Fruit fly (Drosophila melanogaster) whole organism, prepupa: Measurements from ENCODE around the gene CG34026.
A peak's percentile ranks its signal among the peaks of the same experiment; 100 is the strongest.

Experiments
- Blimp-1 ChIP-seq: fragments of 200-800 bp; sonication (Bioruptor generic); optimal IDR thresholded peaks from 3 replicates; lab custom pipeline; 2017; ENCODE audit warnings: missing biosample characterization, missing genetic modification characterization, mild to moderate bottlenecking, moderate library complexity, missing genetic modification reagents
- CG10631 ChIP-seq: fragments of 200-800 bp; sonication (Bioruptor generic); optimal IDR thresholded peaks from 2 replicates; lab custom pipeline; 2016; ENCODE audit warnings: missing biosample characterization, missing genetic modification characterization
- CG11294 ChIP-seq: fragments of 200-800 bp; sonication (Bioruptor generic); IDR thresholded peaks from 2 replicates; pipeline ENCODE4 v1.3.6; 2022; ENCODE audit warnings: missing biosample characterization, missing genetic modification characterization
- CG11762 ChIP-seq: fragments of 200-800 bp; sonication (Bioruptor generic); optimal IDR thresholded peaks from 3 replicates; lab custom pipeline; 2016; ENCODE audit warnings: missing biosample characterization, missing genetic modification characterization; ENCODE audit not compliant: insufficient read depth
- CG15336 ChIP-seq: fragments of 200-800 bp; sonication (Bioruptor generic); IDR thresholded peaks from 2 replicates; pipeline ENCODE4 v1.3.6; 2022; ENCODE audit warnings: missing biosample characterization, missing genetic modification characterization
- CG34406 ChIP-seq: fragments of 200-800 bp; sonication (Bioruptor generic); optimal IDR thresholded peaks from 3 replicates; lab custom pipeline; 2016; ENCODE audit warnings: missing biosample characterization, missing genetic modification characterization
- CG6276 ChIP-seq: fragments of 200-800 bp; sonication (Bioruptor generic); optimal IDR thresholded peaks from 2 replicates; lab custom pipeline; 2017; ENCODE audit warnings: missing biosample characterization, mild to moderate bottlenecking, missing genetic modification characterization
- CG6792 ChIP-seq: fragments of 200-800 bp; sonication (Bioruptor generic); optimal IDR thresholded peaks from 3 replicates; lab custom pipeline; 2016; ENCODE audit warnings: missing biosample characterization, missing genetic modification characterization
- CG6854 ChIP-seq: fragments of 200-800 bp; sonication (Bioruptor generic); optimal IDR thresholded peaks from 2 replicates; lab custom pipeline; 2017; ENCODE audit warnings: missing biosample characterization, mild to moderate bottlenecking, missing genetic modification characterization
- CG7368 ChIP-seq: fragments of 200-800 bp; sonication (Bioruptor generic); optimal IDR thresholded peaks from 3 replicates; lab custom pipeline; 2016; ENCODE audit warnings: missing biosample characterization, missing genetic modification characterization
- CG9139 ChIP-seq: fragments of 200-800 bp; sonication (Bioruptor generic); optimal IDR thresholded peaks from 3 replicates; lab custom pipeline; 2017; ENCODE audit warnings: missing biosample characterization, mild to moderate bottlenecking, missing genetic modification characterization
- Ets96B ChIP-seq: fragments of 200-800 bp; optimal IDR thresholded peaks from 2 replicates; lab custom pipeline; 2019; ENCODE audit warnings: missing biosample characterization, mild to moderate bottlenecking, missing genetic modification characterization, moderate library complexity
- Gug ChIP-seq: fragments of 200-800 bp; sonication (Bioruptor generic); IDR thresholded peaks from 2 replicates; pipeline ENCODE4 v1.3.6; 2022; ENCODE audit warnings: missing biosample characterization, missing genetic modification characterization
- Hr39 ChIP-seq: fragments of 200-800 bp; sonication (Bioruptor generic); optimal IDR thresholded peaks from 2 replicates; lab custom pipeline; 2016; ENCODE audit warnings: missing biosample characterization, missing genetic modification characterization
- Hr4 ChIP-seq: fragments of 200-800 bp; sonication (Bioruptor generic); optimal IDR thresholded peaks from 3 replicates; lab custom pipeline; 2016; ENCODE audit warnings: missing biosample characterization, missing genetic modification characterization
- Smox ChIP-seq: fragments of 200-800 bp; sonication (Bioruptor generic); optimal IDR thresholded peaks from 3 replicates; lab custom pipeline; 2016; ENCODE audit warnings: missing biosample characterization, missing genetic modification characterization
- Sox14 ChIP-seq: fragments of 200-800 bp; sonication (Bioruptor generic); optimal IDR thresholded peaks from 3 replicates; lab custom pipeline; 2016; ENCODE audit warnings: missing biosample characterization, missing genetic modification characterization
- achi ChIP-seq: fragments of 200-800 bp; sonication (Bioruptor generic); optimal IDR thresholded peaks from 3 replicates; lab custom pipeline; 2016; ENCODE audit warnings: missing biosample characterization, missing genetic modification characterization
- fkh ChIP-seq: fragments of 200-800 bp; sonication (Bioruptor generic); optimal IDR thresholded peaks from 3 replicates; lab custom pipeline; 2017; ENCODE audit warnings: missing biosample characterization, mild to moderate bottlenecking, missing genetic modification characterization, moderate library complexity
- lz ChIP-seq: fragments of 200-800 bp; sonication (Bioruptor generic); optimal IDR thresholded peaks from 3 replicates; lab custom pipeline; 2016; ENCODE audit warnings: missing biosample characterization, missing genetic modification characterization
- svp ChIP-seq: fragments of 200-800 bp; sonication (Bioruptor generic); peaks from one replicate; lab custom pipeline; 2016; ENCODE audit warnings: missing biosample characterization, missing genetic modification characterization

The CG34026 gene

DNA sequence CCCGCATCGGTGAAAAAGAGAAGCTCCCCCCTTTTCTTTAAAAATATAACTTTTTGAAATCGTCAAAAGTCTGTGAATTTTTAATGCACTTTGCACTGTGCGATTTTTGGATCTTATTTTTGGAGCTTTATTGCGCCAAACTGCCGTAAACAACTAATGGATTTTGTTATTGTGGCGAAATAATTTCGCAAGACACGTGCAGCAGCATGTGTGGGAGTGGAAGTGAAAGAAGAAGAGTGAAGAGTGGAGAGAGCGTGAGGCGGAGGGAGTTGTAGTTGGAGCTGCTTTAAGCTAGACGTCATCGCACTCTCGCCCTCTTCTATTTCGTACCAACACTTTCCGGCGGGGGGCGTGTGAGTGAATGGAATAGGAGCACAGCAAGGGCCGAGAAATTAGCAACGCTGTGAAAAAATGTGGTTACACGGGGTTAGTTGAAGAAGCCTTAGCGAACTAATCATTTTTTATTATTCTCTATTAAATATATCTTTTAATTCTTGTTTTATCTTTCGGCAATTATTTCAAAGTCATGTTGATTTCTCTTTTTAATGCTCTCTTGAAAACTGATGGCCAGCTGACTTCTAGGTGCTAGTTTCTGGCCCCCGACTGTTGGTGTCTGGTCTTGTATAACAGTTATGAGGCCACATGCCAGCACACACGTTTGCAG, 50.0 kb downstream of the CG34026 start (continued):
- TF ChIP-seq Gug (GFP tag; lab: Robert Waterston, UW) (peak; percentile 94), CG11294 (peak; percentile 91), CG10631 (peak; percentile 94), CG34406 (GFP tag; lab: Kevin White, UChicago) (peak; percentile 87), CG7368 (GFP tag; lab: Kevin White, UChicago) (peak; percentile 89), Hr39 (GFP tag; lab: Kevin White, UChicago) (peak; percentile 39), CG15336 (GFP tag; lab: Robert Waterston, UW) (peak; percentile 97), Ets96B (tag; lab: Kevin White, UChicago) (peak; percentile 94), CG9139 (GFP tag; lab: Kevin White, UChicago) (peak; percentile 87), achi (peak; percentile 94), Hr4 (peak; percentile 91), Sox14 (peak; percentile 79), svp (GFP tag; lab: Kevin White, UChicago) (peak; percentile 75), CG11762 (GFP tag; lab: Kevin White, UChicago) (peak; percentile 84), CG6276 (peak; percentile 96), CG6792 (GFP tag; lab: Kevin White, UChicago) (peak; percentile 88), Blimp-1 (GFP tag; lab: Kevin White, UChicago) (no peak), CG6854 (peak; percentile 33), fkh (peak; percentile 51), lz (GFP tag; lab: Kevin White, UChicago) (peak; percentile 72), Smox (peak; percentile 70)
